Fruit fly (Drosophila melanogaster) whole organism, embryonic: ENCODE measurements around the gene galla-2.
A peak's percentile ranks its signal among the peaks of the same experiment; 100 is the strongest.

ENCODE experiments used
- Awh ChIP-seq: fragments of 200-800 bp; sonication (Bioruptor generic); IDR thresholded peaks from 2 replicates; pipeline ENCODE4, ENCODE4 v1.3.6; 2022; ENCODE audit warnings: missing biosample characterization, missing genetic modification characterization
- Bdp1 ChIP-seq: fragments of 200-800 bp; sonication (Bioruptor generic); optimal IDR thresholded peaks from 3 replicates; lab custom pipeline; 2016; ENCODE audit warnings: missing biosample characterization, missing genetic modification characterization
- CG10147 ChIP-seq: fragments of 200-800 bp; sonication (Bioruptor generic); optimal IDR thresholded peaks from 2 replicates; lab custom pipeline; 2019; ENCODE audit warnings: missing biosample characterization, mild to moderate bottlenecking, missing genetic modification characterization, moderate library complexity
- CG11723 ChIP-seq: fragments of 200-800 bp; sonication (Bioruptor generic); optimal IDR thresholded peaks from 2 replicates; lab custom pipeline; 2017; ENCODE audit warnings: missing biosample characterization, mild to moderate bottlenecking, missing genetic modification characterization
- CG12299 ChIP-seq: fragments of 200-800 bp; sonication (Bioruptor generic); optimal IDR thresholded peaks from 2 replicates; lab custom pipeline; 2018; ENCODE audit warnings: missing biosample characterization, mild to moderate bottlenecking, missing genetic modification characterization
- CG12769 ChIP-seq: fragments of 200-800 bp; sonication (Bioruptor generic); optimal IDR thresholded peaks from 2 replicates; lab custom pipeline; 2019; ENCODE audit warnings: missing biosample characterization, mild to moderate bottlenecking, missing genetic modification characterization, moderate library complexity
- CG13894 ChIP-seq: fragments of 200-800 bp; sonication (Bioruptor generic); optimal IDR thresholded peaks from 3 replicates; lab custom pipeline; 2018; ENCODE audit warnings: missing biosample characterization, mild to moderate bottlenecking, missing genetic modification characterization, moderate library complexity
- CG15479 ChIP-seq: fragments of 200-800 bp; sonication (Bioruptor generic); optimal IDR thresholded peaks from 3 replicates; lab custom pipeline; 2019; ENCODE audit warnings: missing biosample characterization, mild to moderate bottlenecking, missing genetic modification characterization, moderate library complexity
- CG17361 ChIP-seq: fragments of 200-800 bp; sonication (Bioruptor generic); IDR thresholded peaks from 3 replicates; pipeline ENCODE4 v1.3.6; 2022; ENCODE audit warnings: missing biosample characterization, missing genetic modification characterization
- CG17912 ChIP-seq: fragments of 200-800 bp; sonication (Bioruptor generic); optimal IDR thresholded peaks from 2 replicates; lab custom pipeline; 2018; ENCODE audit warnings: missing biosample characterization, mild to moderate bottlenecking, missing genetic modification characterization
- CG18262 ChIP-seq: fragments of 200-800 bp; optimal IDR thresholded peaks from 3 replicates; lab custom pipeline; 2019; ENCODE audit warnings: missing biosample characterization, mild to moderate bottlenecking, missing genetic modification characterization, moderate library complexity
- CG30020 ChIP-seq: fragments of 200-800 bp; optimal IDR thresholded peaks from 2 replicates; lab custom pipeline; 2019; ENCODE audit warnings: missing biosample characterization, mild to moderate bottlenecking, missing genetic modification characterization, moderate library complexity
- CG30403 ChIP-seq: fragments of 200-800 bp; sonication (Bioruptor generic); optimal IDR thresholded peaks from 3 replicates; lab custom pipeline; 2016; ENCODE audit warnings: missing biosample characterization, missing genetic modification characterization
- CG30431 ChIP-seq: fragments of 200-800 bp; sonication (Bioruptor generic); optimal IDR thresholded peaks from 2 replicates; lab custom pipeline; 2017; ENCODE audit warnings: missing biosample characterization, missing genetic modification characterization
- CG32532 ChIP-seq: fragments of 200-800 bp; sonication (Bioruptor generic); IDR thresholded peaks from 2 replicates; pipeline ENCODE4 v1.3.6; 2022; ENCODE audit warnings: missing biosample characterization, missing genetic modification characterization
- CG3995 ChIP-seq: fragments of 200-800 bp; sonication (Bioruptor generic); optimal IDR thresholded peaks from 3 replicates; lab custom pipeline; 2016; ENCODE audit warnings: missing biosample characterization, missing genetic modification characterization
- CG7556 ChIP-seq: fragments of 200-800 bp; sonication (Bioruptor generic); optimal IDR thresholded peaks from 2 replicates; lab custom pipeline; 2017; ENCODE audit warnings: missing biosample characterization, mild to moderate bottlenecking, missing genetic modification characterization
- CTCF ChIP-seq: fragments of 200-800 bp; sonication (Bioruptor generic); optimal IDR thresholded peaks from 2 replicates; lab custom pipeline; 2017; ENCODE audit warnings: missing biosample characterization, mild to moderate bottlenecking, missing genetic modification characterization, moderate library complexity
- Fer1 ChIP-seq: fragments of 200-800 bp; sonication (Bioruptor generic); optimal IDR thresholded peaks from 2 replicates; lab custom pipeline; 2017; ENCODE audit warnings: missing biosample characterization, mild to moderate bottlenecking, missing genetic modification characterization
- HLH54F ChIP-seq: fragments of 200-800 bp; sonication (Bioruptor generic); optimal IDR thresholded peaks from 3 replicates; lab custom pipeline; 2016; ENCODE audit warnings: missing biosample characterization, missing genetic modification characterization
- Hand ChIP-seq: fragments of 200-800 bp; sonication (Bioruptor generic); optimal IDR thresholded peaks from 2 replicates; lab custom pipeline; 2017; ENCODE audit warnings: mild to moderate bottlenecking, missing biosample characterization, missing genetic modification reagents, missing genetic modification characterization
- Hr51 ChIP-seq, 2 experiments: fragments of 200-800 bp; sonication (Bioruptor generic); optimal IDR thresholded peaks; 2 replicates in 1 of 2; 3 replicates in 1 of 2; lab custom pipeline; 2016 to 2018; ENCODE audit warnings: missing biosample characterization in 2 of 2, missing genetic modification characterization in 2 of 2, mild to moderate bottlenecking in 1 of 2, moderate library complexity in 1 of 2
- Hr78 ChIP-seq, 2 experiments: fragments of 200-800 bp in 1 of 2; fragments of >200 bp in 1 of 2; sonication (Bioruptor generic) in 1 of 2; optimal IDR thresholded peaks; 2 replicates each; lab custom pipeline; 2017 to 2019; ENCODE audit warnings: missing biosample characterization in 2 of 2, missing genetic modification characterization in 2 of 2, mild to moderate bottlenecking in 1 of 2, moderate library complexity in 1 of 2
- Lpt ChIP-seq: fragments of >200 bp; optimal IDR thresholded peaks from 2 replicates; lab custom pipeline; 2018; ENCODE audit warnings: missing biosample characterization, missing genetic modification characterization
- MBD-R2 ChIP-seq: fragments of 200-800 bp; sonication (Bioruptor generic); IDR thresholded peaks from 2 replicates; pipeline ENCODE4 v1.3.6; 2022; ENCODE audit warnings: missing biosample characterization, missing genetic modification characterization
- Med ChIP-seq: fragments of 200-800 bp; sonication (Bioruptor generic); peaks from one replicate; lab custom pipeline; 2016; ENCODE audit warnings: missing biosample characterization, missing genetic modification characterization, mild to moderate bottlenecking, inconsistent platforms, moderate library complexity
- NFAT ChIP-seq: fragments of 200-800 bp; sonication (Bioruptor generic); IDR thresholded peaks from 2 replicates; pipeline ENCODE4 v1.3.6; 2022; ENCODE audit warnings: missing biosample characterization, missing genetic modification characterization
- Nf-YB ChIP-seq: fragments of 200-800 bp; sonication (Bioruptor generic); optimal IDR thresholded peaks from 3 replicates; lab custom pipeline; 2019; ENCODE audit warnings: missing biosample characterization, mild to moderate bottlenecking, missing genetic modification characterization, moderate library complexity
- Opbp ChIP-seq: fragments of 200-800 bp; sonication (Bioruptor generic); IDR thresholded peaks from 3 replicates; pipeline ENCODE4 v1.3.6; 2022; ENCODE audit warnings: missing biosample characterization, missing genetic modification characterization; ENCODE audit not compliant: partially characterized antibody
- Rx ChIP-seq: fragments of 200-800 bp; sonication (Bioruptor generic); IDR thresholded peaks from 2 replicates; pipeline ENCODE4 v1.3.6; 2022; ENCODE audit warnings: missing biosample characterization, missing genetic modification characterization
- Sox102F ChIP-seq: fragments of 200-800 bp; sonication (Bioruptor generic); optimal IDR thresholded peaks from 2 replicates; lab custom pipeline; 2018; ENCODE audit warnings: missing biosample characterization, mild to moderate bottlenecking, missing genetic modification characterization, moderate library complexity
- Sry-δ ChIP-seq: fragments of 200-800 bp; sonication (Bioruptor generic); optimal IDR thresholded peaks from 2 replicates; lab custom pipeline; 2016; ENCODE audit warnings: missing biosample characterization, missing genetic modification characterization
- ato ChIP-seq: fragments of 200-800 bp; sonication (Bioruptor generic); IDR thresholded peaks from 2 replicates; pipeline ENCODE4 v1.3.6; 2022; ENCODE audit warnings: missing biosample characterization, missing genetic modification characterization; ENCODE audit not compliant: partially characterized antibody
- br ChIP-seq: fragments of >200 bp; optimal IDR thresholded peaks from 2 replicates; lab custom pipeline; 2017
- cg ChIP-seq: fragments of 200-800 bp; sonication (Bioruptor generic); optimal IDR thresholded peaks from 3 replicates; lab custom pipeline; 2019; ENCODE audit warnings: missing biosample characterization, mild to moderate bottlenecking, missing genetic modification characterization, moderate library complexity
- emc ChIP-seq: fragments of 200-800 bp; sonication (Bioruptor generic); optimal IDR thresholded peaks from 2 replicates; lab custom pipeline; 2016; ENCODE audit warnings: missing biosample characterization, missing genetic modification characterization
- ewg ChIP-seq: fragments of 200-800 bp; sonication (Bioruptor generic); optimal IDR thresholded peaks from 3 replicates; lab custom pipeline; 2017; ENCODE audit warnings: mild to moderate bottlenecking, missing biosample characterization, missing genetic modification reagents, missing genetic modification characterization
- fd102C ChIP-seq: fragments of 200-800 bp; sonication (Bioruptor generic); optimal IDR thresholded peaks from 2 replicates; lab custom pipeline; 2018; ENCODE audit warnings: missing biosample characterization, mild to moderate bottlenecking, missing genetic modification characterization, moderate library complexity
- fd96Cb ChIP-seq: fragments of 200-800 bp; sonication (Bioruptor generic); optimal IDR thresholded peaks from 2 replicates; lab custom pipeline; 2018; ENCODE audit warnings: missing biosample characterization, mild to moderate bottlenecking, missing genetic modification characterization, moderate library complexity
- ind ChIP-seq: fragments of 200-800 bp; sonication (Bioruptor generic); optimal IDR thresholded peaks from 3 replicates; lab custom pipeline; 2016; ENCODE audit warnings: missing biosample characterization, missing genetic modification characterization
- lmd ChIP-seq: fragments of 200-800 bp; sonication (Bioruptor generic); IDR thresholded peaks from 2 replicates; pipeline ENCODE4 v1.3.6; 2022; ENCODE audit warnings: missing biosample characterization, missing genetic modification characterization
- luna ChIP-seq: fragments of 200-800 bp; sonication (Bioruptor generic); optimal IDR thresholded peaks from 2 replicates; lab custom pipeline; 2016; ENCODE audit warnings: missing biosample characterization, missing genetic modification characterization
- nmo ChIP-seq: fragments of 200-800 bp; sonication (Bioruptor generic); optimal IDR thresholded peaks from 2 replicates; lab custom pipeline; 2018; ENCODE audit warnings: missing biosample characterization, mild to moderate bottlenecking, missing genetic modification characterization, moderate library complexity
- oc ChIP-seq: fragments of 200-800 bp; sonication (Bioruptor generic); optimal IDR thresholded peaks from 2 replicates; lab custom pipeline; 2018; ENCODE audit warnings: missing biosample characterization, mild to moderate bottlenecking, missing genetic modification characterization, moderate library complexity
- sens-2 ChIP-seq: fragments of 200-800 bp; sonication (Bioruptor generic); IDR thresholded peaks from 2 replicates; pipeline ENCODE4 v1.3.6; 2022; ENCODE audit warnings: missing biosample characterization, missing genetic modification characterization
- slbo ChIP-seq: fragments of 200-800 bp; sonication (Bioruptor generic); IDR thresholded peaks from 2 replicates; pipeline ENCODE4 v1.3.6; 2022; ENCODE audit warnings: missing biosample characterization, missing genetic modification characterization
- tin ChIP-seq: fragments of 200-800 bp; sonication (Bioruptor generic); optimal IDR thresholded peaks from 3 replicates; lab custom pipeline; 2016; ENCODE audit warnings: missing biosample characterization, missing genetic modification characterization
- tx ChIP-seq: fragments of 200-800 bp; sonication (Bioruptor generic); optimal IDR thresholded peaks from 2 replicates; lab custom pipeline; 2016; ENCODE audit warnings: missing biosample characterization, missing genetic modification characterization
- unpg ChIP-seq: fragments of 200-800 bp; sonication (Bioruptor generic); optimal IDR thresholded peaks from 3 replicates; lab custom pipeline; 2018; ENCODE audit warnings: missing biosample characterization, mild to moderate bottlenecking, missing genetic modification characterization, moderate library complexity
- usp ChIP-seq: fragments of >200 bp; optimal IDR thresholded peaks from 2 replicates; lab custom pipeline; 2017; ENCODE audit warnings: missing biosample characterization, missing genetic modification characterization
- wor ChIP-seq: fragments of 200-800 bp; sonication (Bioruptor generic); IDR thresholded peaks from 2 replicates; pipeline ENCODE4 v1.3.6; 2022; ENCODE audit warnings: missing biosample characterization, missing genetic modification characterization

The galla-2 gene

DNA sequence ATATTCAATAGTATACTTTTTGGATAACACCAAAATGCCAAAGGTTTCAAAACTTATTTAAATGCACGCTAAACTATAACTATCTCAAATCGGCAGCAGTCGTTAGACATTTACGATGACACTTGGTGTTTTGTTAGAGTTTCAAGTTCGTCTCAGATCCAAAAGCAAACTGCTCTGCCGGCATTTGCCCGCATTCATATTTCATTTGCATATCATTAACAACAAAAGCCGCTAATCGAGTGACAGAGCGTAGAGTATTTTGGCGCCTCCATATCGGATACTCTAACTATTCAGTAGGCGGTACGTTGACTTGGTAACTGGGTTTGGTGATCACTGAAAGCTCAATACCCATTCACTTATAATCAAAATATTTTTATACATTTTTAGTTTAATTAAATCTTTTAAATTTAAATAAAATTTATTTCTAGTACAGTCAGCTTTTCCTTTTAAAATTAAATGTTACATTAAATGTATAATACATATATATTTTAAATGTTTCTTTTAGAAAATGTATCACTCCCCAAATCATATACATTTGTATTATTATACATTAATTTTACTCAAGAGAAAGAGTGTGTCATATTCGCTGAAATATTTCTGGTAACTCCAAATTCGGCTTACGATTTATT is 10.6 kb downstream of the galla-2 start (continued):
- TF ChIP-seq br (lab: Kevin White, UChicago) (no peak), CG12769 (no peak), CG11723 (GFP tag; lab: Kevin White, UChicago) (peak; percentile 5), sens-2 (no peak), nmo (GFP tag; lab: Kevin White, UChicago) (peak; percentile 61), HLH54F (GFP tag; lab: Kevin White, UChicago) (no peak), oc (tag; lab: Kevin White, UChicago) (peak; percentile 59), Hr51 (GFP tag; optimal IDR thresholded peaks at IDR 0.05; lab: Kevin White, UChicago) (peak in 1 of 2 experiments; percentile 82), Opbp (no peak), CTCF (GFP tag; lab: Kevin White, UChicago) (peak; percentile 5), CG32532 (no peak), tx (GFP tag; lab: Kevin White, UChicago) (no peak), CG3995 (GFP tag; lab: Kevin White, UChicago) (no peak), wor (GFP tag; lab: Robert Waterston, UW) (no peak), luna (GFP tag; lab: Kevin White, UChicago) (no peak), Awh (GFP tag; lab: Robert Waterston, UW) (peak; percentile 63; the same call in 1 of the 2 replicates), Bdp1 (GFP tag; lab: Kevin White, UChicago) (no peak), CG30020 (tag; lab: Kevin White, UChicago) (peak; percentile 4), CG10147 (GFP tag; lab: Kevin White, UChicago) (peak; percentile 14), ewg (GFP tag; lab: Kevin White, UChicago) (no peak), Rx (GFP tag; lab: Robert Waterston, UW) (no peak), CG17912 (GFP tag; lab: Kevin White, UChicago) (no peak), tin (GFP tag; lab: Kevin White, UChicago) (no peak), cg (peak; percentile 46), slbo (peak; percentile 58; the same call in 1 of the 2 replicates), NFAT (no peak), fd96Cb (tag; lab: Kevin White, UChicago) (peak; percentile 36), Sox102F (GFP tag; lab: Kevin White, UChicago) (peak; percentile 69), CG18262 (tag; lab: Kevin White, UChicago) (peak; percentile 68), Fer1 (peak; percentile 15), Nf-YB (peak; percentile 49), emc (no peak), MBD-R2 (GFP tag; lab: Robert Waterston, UW) (no peak), CG7556 (GFP tag; lab: Kevin White, UChicago) (peak; percentile 66), lmd (GFP tag; lab: Robert Waterston, UW) (no peak; the same call in 1 of the 2 replicates), CG30403 (GFP tag; lab: Kevin White, UChicago) (peak; percentile 22), CG30431 (GFP tag; lab: Kevin White, UChicago) (no peak), Lpt (GFP tag; lab: Kevin White, UChicago) (no peak), CG13894 (peak; percentile 68), Hand (GFP tag; lab: Kevin White, UChicago) (no peak), usp (no peak), ind (GFP tag; lab: Kevin White, UChicago) (peak; percentile 30), Hr78 (GFP tag; optimal IDR thresholded peaks at IDR 0.05; lab: Kevin White, UChicago) (peak in 1 of 2 experiments; percentile 7), CG17361 (GFP tag; lab: Robert Waterston, UW) (peak; percentile 85), Sry-δ (GFP tag; lab: Kevin White, UChicago) (no peak), CG15479 (GFP tag; lab: Kevin White, UChicago) (no peak), unpg (GFP tag; lab: Kevin White, UChicago) (peak; percentile 40), Med (GFP tag; lab: Kevin White, UChicago) (peak; percentile 51), fd102C (GFP tag; lab: Kevin White, UChicago) (no peak), CG12299 (tag; lab: Kevin White, UChicago) (no peak), ato (GFP tag; lab: Robert Waterston, UW) (no peak)
